In genomic region chrX:12582984-12583869, dm6 we compare ENCODE assay signal across 1 fruit fly cellular context.
TF ChIP-seq lines count a peak whose summit lies in the region.

TSS of gene Pits (minus strand) at chrX:12583193.

TF ChIP-seq in whole organism, embryonic, 481 proteins besides CTCF, POLR2A, EP300 and RAD21 (continued from another document and continues in another):
- TF ChIP-seq CG13624 (GFP tag; optimal IDR thresholded peaks at IDR 0.05; lab: Kevin White, UChicago) (peak; percentile 84), CG13296 (GFP tag; optimal IDR thresholded peaks at IDR 0.05; lab: Kevin White, UChicago) (peak; percentile 55), CG11398 (GFP tag; optimal IDR thresholded peaks at IDR 0.05; lab: Kevin White, UChicago) (peak; percentile 53), HLH54F (GFP tag; optimal IDR thresholded peaks at IDR 0.05; lab: Kevin White, UChicago) (no peak), Eip74EF (GFP tag; optimal IDR thresholded peaks at IDR 0.05; lab: Kevin White, UChicago) (peak in 1 of 2 experiments; percentile 41), ewg (GFP tag; optimal IDR thresholded peaks at IDR 0.05; lab: Kevin White, UChicago) (peak; percentile 87), yki (optimal IDR thresholded peaks at IDR 0.05; lab: Kevin White, UChicago) (peak; percentile 21), run (tag; optimal IDR thresholded peaks at IDR 0.05; lab: Kevin White, UChicago) (peak; percentile 19), ftz-f1 (GFP tag; optimal IDR thresholded peaks at IDR 0.05; lab: Kevin White, UChicago) (peak; percentile 91), Asciz (GFP tag; optimal IDR thresholded peaks at IDR 0.05; lab: Kevin White, UChicago) (no peak), CG18619 (GFP tag; optimal IDR thresholded peaks at IDR 0.05; lab: Kevin White, UChicago) (peak; percentile 26), sug (tag; optimal IDR thresholded peaks at IDR 0.05; lab: Kevin White, UChicago) (peak; percentile 65), lmd (GFP tag; IDR thresholded peaks at IDR 0.05; lab: Robert Waterston, UW) (peak; percentile 45; the same call in 1 of the 2 replicates), crp (GFP tag; optimal IDR thresholded peaks at IDR 0.05; lab: Kevin White, UChicago) (peak in 1 of 2 experiments; percentile 68), ro (GFP tag; IDR thresholded peaks at IDR 0.05; lab: Robert Waterston, UW) (no peak), CG4617 (GFP tag; optimal IDR thresholded peaks at IDR 0.05; lab: Kevin White, UChicago; ENCODE audit: borderline replicate concordance) (peak; percentile 31), ac (GFP tag; optimal IDR thresholded peaks at IDR 0.05; lab: Kevin White, UChicago) (no peak), Spps (tag; optimal IDR thresholded peaks at IDR 0.05; lab: Kevin White, UChicago) (peak; percentile 14), grau (tag; optimal IDR thresholded peaks at IDR 0.05; lab: Kevin White, UChicago) (peak; percentile 56), prd (optimal IDR thresholded peaks at IDR 0.05; lab: Kevin White, UChicago) (no peak), prd (GFP tag; IDR thresholded peaks at IDR 0.05; lab: Robert Waterston, UW) (peak; percentile 59), CG14014 (GFP tag; IDR thresholded peaks at IDR 0.05; lab: Robert Waterston, UW) (peak; percentile 27; the same call in 1 of the 2 replicates), chif (GFP tag; optimal IDR thresholded peaks at IDR 0.05; lab: Kevin White, UChicago) (no peak), CG11093 (GFP tag; IDR thresholded peaks at IDR 0.05; lab: Robert Waterston, UW) (no peak), CG11456 (GFP tag; IDR thresholded peaks at IDR 0.05; lab: Robert Waterston, UW) (peak; percentile 67; the same call in 2 of the 3 replicates), Hsf (GFP tag; optimal IDR thresholded peaks at IDR 0.05; lab: Kevin White, UChicago) (no peak), CG8478 (optimal IDR thresholded peaks at IDR 0.05; lab: Kevin White, UChicago) (no peak), MESR4 (GFP tag; optimal IDR thresholded peaks at IDR 0.05; lab: Kevin White, UChicago) (peak; percentile 81), CG17359 (tag; optimal IDR thresholded peaks at IDR 0.05; lab: Kevin White, UChicago) (peak; percentile 38), CG13287 (GFP tag; IDR thresholded peaks at IDR 0.05; lab: Robert Waterston, UW; ENCODE audit: partially characterized antibody) (peak; percentile 70), emc (GFP tag; optimal IDR thresholded peaks at IDR 0.05; lab: Kevin White, UChicago) (no peak), CG4424 (GFP tag; optimal IDR thresholded peaks at IDR 0.05; lab: Kevin White, UChicago) (peak; percentile 24), Xbp1 (GFP tag; optimal IDR thresholded peaks at IDR 0.05; lab: Kevin White, UChicago) (peak; percentile 47), CG17328 (GFP tag; IDR thresholded peaks at IDR 0.05; lab: Robert Waterston, UW) (no peak), CG3163 (GFP tag; optimal IDR thresholded peaks at IDR 0.05; lab: Kevin White, UChicago) (peak; percentile 61), sqz (GFP tag; optimal IDR thresholded peaks at IDR 0.05; lab: Kevin White, UChicago) (no peak), ap (GFP tag; IDR thresholded peaks at IDR 0.05; lab: Robert Waterston, UW) (no peak), Bdp1 (GFP tag; optimal IDR thresholded peaks at IDR 0.05; lab: Kevin White, UChicago) (peak; percentile 24), slou (GFP tag; optimal IDR thresholded peaks at IDR 0.05; lab: Kevin White, UChicago) (peak; percentile 37), pum (GFP tag; optimal IDR thresholded peaks at IDR 0.05; lab: Kevin White, UChicago) (no peak), gfzf (GFP tag; optimal IDR thresholded peaks at IDR 0.05; lab: Kevin White, UChicago) (peak; percentile 99), CG3847 (GFP tag; IDR thresholded peaks at IDR 0.05; lab: Robert Waterston, UW) (peak; percentile 56), CG12155 (GFP tag; optimal IDR thresholded peaks at IDR 0.05; lab: Kevin White, UChicago) (peak; percentile 25), HmgD (GFP tag; optimal IDR thresholded peaks at IDR 0.05; lab: Kevin White, UChicago) (peak; percentile 68), p53 (GFP tag; optimal IDR thresholded peaks at IDR 0.05; lab: Kevin White, UChicago) (peak; percentile 76), CG15011 (GFP tag; optimal IDR thresholded peaks at IDR 0.05; lab: Kevin White, UChicago) (no peak), hb (GFP tag; IDR thresholded peaks at IDR 0.05; lab: Robert Waterston, UW; ENCODE audit: partially characterized antibody) (no peak), Ets65A (GFP tag; lab: Kevin White, UChicago) (peak; percentile 92), B-H1 (GFP tag; IDR thresholded peaks at IDR 0.05; lab: Robert Waterston, UW) (no peak), bab2 (GFP tag; optimal IDR thresholded peaks at IDR 0.05; lab: Kevin White, UChicago) (peak; percentile 13), cato (GFP tag; optimal IDR thresholded peaks at IDR 0.05; lab: Kevin White, UChicago; ENCODE audit: borderline replicate concordance) (no peak), Six4 (GFP tag; optimal IDR thresholded peaks at IDR 0.05; lab: Kevin White, UChicago) (no peak), NK7.1 (GFP tag; optimal IDR thresholded peaks at IDR 0.05; lab: Kevin White, UChicago) (peak; percentile 45), Opbp (GFP tag; IDR thresholded peaks at IDR 0.05; lab: Robert Waterston, UW; ENCODE audit: partially characterized antibody) (peak; percentile 53; the same call in 2 of the 3 replicates), kni (GFP tag; optimal IDR thresholded peaks at IDR 0.05; lab: Kevin White, UChicago) (no peak), E2f1 (GFP tag; IDR thresholded peaks at IDR 0.05; lab: Robert Waterston, UW) (peak; percentile 35), salm (tag; optimal IDR thresholded peaks at IDR 0.05; lab: Kevin White, UChicago) (no peak), zen (tag; optimal IDR thresholded peaks at IDR 0.05; lab: Kevin White, UChicago) (peak; percentile 3), az2 (GFP tag; optimal IDR thresholded peaks at IDR 0.05; lab: Kevin White, UChicago) (no peak), phol (tag; optimal IDR thresholded peaks at IDR 0.05; lab: Kevin White, UChicago) (peak; percentile 63), HmgZ (tag; optimal IDR thresholded peaks at IDR 0.05; lab: Kevin White, UChicago) (peak; percentile 76), CG18476 (GFP tag; optimal IDR thresholded peaks at IDR 0.05; lab: Kevin White, UChicago) (peak; percentile 42), sd (tag; optimal IDR thresholded peaks at IDR 0.05; lab: Kevin White, UChicago) (peak; percentile 89), exex (tag; optimal IDR thresholded peaks at IDR 0.05; lab: Kevin White, UChicago) (peak; percentile 31), Myb (GFP tag; optimal IDR thresholded peaks at IDR 0.05; lab: Kevin White, UChicago) (peak; percentile 75), NC2β (GFP tag; optimal IDR thresholded peaks at IDR 0.05; lab: Kevin White, UChicago) (peak; percentile 49), Dip3 (GFP tag; optimal IDR thresholded peaks at IDR 0.05; lab: Kevin White, UChicago) (no peak), tna (GFP tag; IDR thresholded peaks at IDR 0.05; lab: Robert Waterston, UW; ENCODE audit: partially characterized antibody) (peak; percentile 66; the same call in 1 of the 2 replicates), caup (GFP tag; optimal IDR thresholded peaks at IDR 0.05; lab: Kevin White, UChicago; ENCODE audit: severe bottlenecking) (peak; percentile 75), pzg (GFP tag; optimal IDR thresholded peaks at IDR 0.05; lab: Kevin White, UChicago) (peak; percentile 97), lab (GFP tag; optimal IDR thresholded peaks at IDR 0.05; lab: Kevin White, UChicago) (peak; percentile 59), usp (GFP tag; optimal IDR thresholded peaks at IDR 0.05; lab: Kevin White, UChicago) (no peak), bcd (GFP tag; optimal IDR thresholded peaks at IDR 0.05; lab: Kevin White, UChicago) (peak; percentile 26), stwl (tag; optimal IDR thresholded peaks at IDR 0.05; lab: Kevin White, UChicago) (no peak), ab (GFP tag; optimal IDR thresholded peaks at IDR 0.05; lab: Kevin White, UChicago) (peak; percentile 20), D (optimal IDR thresholded peaks at IDR 0.05; lab: Kevin White, UChicago) (no peak), D (GFP tag; optimal IDR thresholded peaks at IDR 0.05; lab: Kevin White, UChicago) (no peak), al (GFP tag; IDR thresholded peaks at IDR 0.05; lab: Robert Waterston, UW) (no peak), Elba2 (GFP tag; optimal IDR thresholded peaks at IDR 0.05; lab: Kevin White, UChicago) (no peak), CG12769 (tag; optimal IDR thresholded peaks at IDR 0.05; lab: Kevin White, UChicago) (peak; percentile 89), CG30020 (tag; optimal IDR thresholded peaks at IDR 0.05; lab: Kevin White, UChicago) (peak; percentile 42), CG8765 (GFP tag; IDR thresholded peaks at IDR 0.05; lab: Robert Waterston, UW) (no peak), H15 (GFP tag; IDR thresholded peaks at IDR 0.05; lab: Robert Waterston, UW) (no peak), Sox102F (GFP tag; optimal IDR thresholded peaks at IDR 0.05; lab: Kevin White, UChicago) (peak; percentile 15), H2.0 (GFP tag; IDR thresholded peaks at IDR 0.05; lab: Robert Waterston, UW) (no peak), gro (GFP tag; optimal IDR thresholded peaks at IDR 0.05; lab: Kevin White, UChicago) (peak; percentile 87), CG31441 (GFP tag; IDR thresholded peaks at IDR 0.05; lab: Robert Waterston, UW) (0 out of 2 replicates have a peak, but pooled peaks have one; percentile 7), Side (GFP tag; optimal IDR thresholded peaks at IDR 0.05; lab: Kevin White, UChicago) (peak; percentile 54), h (optimal IDR thresholded peaks at IDR 0.05; lab: Kevin White, UChicago) (no peak), CG8089 (GFP tag; optimal IDR thresholded peaks at IDR 0.05; lab: Kevin White, UChicago) (no peak), CG18599 (GFP tag; optimal IDR thresholded peaks at IDR 0.05; lab: Kevin White, UChicago) (peak; percentile 59), CG8944 (GFP tag; optimal IDR thresholded peaks at IDR 0.05; lab: Kevin White, UChicago) (no peak), gce (GFP tag; IDR thresholded peaks at IDR 0.05; lab: Robert Waterston, UW) (peak; percentile 52; the same call in 2 of the 3 replicates), CG2712 (tag; optimal IDR thresholded peaks at IDR 0.05; lab: Kevin White, UChicago) (peak; percentile 40), cas (GFP tag; IDR thresholded peaks at IDR 0.05; lab: Robert Waterston, UW) (no peak; the same call in 1 of the 2 replicates), CG7839 (tag; optimal IDR thresholded peaks at IDR 0.05; lab: Kevin White, UChicago) (peak; percentile 47), CG9932 (GFP tag; IDR thresholded peaks at IDR 0.05; lab: Robert Waterston, UW) (peak; percentile 45), scrt (GFP tag; optimal IDR thresholded peaks at IDR 0.05; lab: Kevin White, UChicago) (peak; percentile 42), Usf (GFP tag; optimal IDR thresholded peaks at IDR 0.05; lab: Kevin White, UChicago) (peak; percentile 3), CG3281 (GFP tag; optimal IDR thresholded peaks at IDR 0.05; lab: Kevin White, UChicago) (peak; percentile 2), CG43689 (GFP tag; IDR thresholded peaks at IDR 0.05; lab: Robert Waterston, UW) (no peak), CG15269 (tag; optimal IDR thresholded peaks at IDR 0.05; lab: Kevin White, UChicago) (peak; percentile 41), Kr (GFP tag; optimal IDR thresholded peaks at IDR 0.05; lab: Kevin White, UChicago) (no peak), nerfin-1 (tag; optimal IDR thresholded peaks at IDR 0.05; lab: Kevin White, UChicago) (peak; percentile 48), Mad (GFP tag; optimal IDR thresholded peaks at IDR 0.05; lab: Kevin White, UChicago) (no peak), Neu2 (GFP tag; optimal IDR thresholded peaks at IDR 0.05; lab: Kevin White, UChicago; ENCODE audit: borderline replicate concordance) (no peak), corto (GFP tag; optimal IDR thresholded peaks at IDR 0.05; lab: Kevin White, UChicago) (no peak), sr (GFP tag; IDR thresholded peaks at IDR 0.05; lab: Robert Waterston, UW) (peak; percentile 78; the same call in 2 of the 3 replicates), NC2α (GFP tag; optimal IDR thresholded peaks at IDR 0.05; lab: Kevin White, UChicago) (no peak), pb (GFP tag; optimal IDR thresholded peaks at IDR 0.05; lab: Kevin White, UChicago) (peak; percentile 30), Doc3 (GFP tag; IDR thresholded peaks at IDR 0.05; lab: Robert Waterston, UW; ENCODE audit: partially characterized antibody) (no peak), CG18262 (tag; optimal IDR thresholded peaks at IDR 0.05; lab: Kevin White, UChicago) (peak; percentile 35), onecut (GFP tag; IDR thresholded peaks at IDR 0.05; lab: Robert Waterston, UW) (peak; percentile 30; the same call in 1 of the 2 replicates), ase (GFP tag; IDR thresholded peaks at IDR 0.05; lab: Robert Waterston, UW) (no peak), abd-A (tag; optimal IDR thresholded peaks at IDR 0.05; lab: Kevin White, UChicago) (peak; percentile 85), CG13775 (GFP tag; optimal IDR thresholded peaks at IDR 0.05; lab: Kevin White, UChicago) (peak; percentile 34), nerfin-2 (GFP tag; IDR thresholded peaks at IDR 0.05; lab: Robert Waterston, UW; ENCODE audit: partially characterized antibody) (no peak), hbn (GFP tag; IDR thresholded peaks at IDR 0.05; lab: Robert Waterston, UW; ENCODE audit: partially characterized antibody) (0 out of 2 replicates have a peak, but pooled peaks have one; percentile 30), Optix (GFP tag; IDR thresholded peaks at IDR 0.05; lab: Robert Waterston, UW) (no peak), kay (GFP tag; optimal IDR thresholded peaks at IDR 0.05; lab: Kevin White, UChicago) (no peak), gem (tag; optimal IDR thresholded peaks at IDR 0.05; lab: Kevin White, UChicago) (peak; percentile 72), CG12659 (GFP tag; optimal IDR thresholded peaks at IDR 0.05; lab: Kevin White, UChicago) (peak; percentile 86), Taf1 (GFP tag; IDR thresholded peaks at IDR 0.05; lab: Robert Waterston, UW) (no peak), CG9609 (GFP tag; optimal IDR thresholded peaks at IDR 0.05; lab: Kevin White, UChicago) (no peak), disco-r (GFP tag; optimal IDR thresholded peaks at IDR 0.05; lab: Kevin White, UChicago) (no peak), CG3065 (GFP tag; optimal IDR thresholded peaks at IDR 0.05; lab: Kevin White, UChicago) (no peak), CG31365 (tag; optimal IDR thresholded peaks at IDR 0.05; lab: Kevin White, UChicago) (peak; percentile 31), CG7786 (GFP tag; optimal IDR thresholded peaks at IDR 0.05; lab: Kevin White, UChicago) (no peak), row (GFP tag; IDR thresholded peaks at IDR 0.05; lab: Robert Waterston, UW) (peak; percentile 67), Lhr (GFP tag; optimal IDR thresholded peaks at IDR 0.05; lab: Kevin White, UChicago) (peak; percentile 96), Trl (optimal IDR thresholded peaks at IDR 0.05; lab: Kevin White, UChicago) (peak in 1 of 2 experiments; percentile 42), Trl (GFP tag; optimal IDR thresholded peaks at IDR 0.05; lab: Kevin White, UChicago) (peak; percentile 59)
